Worm (Caenorhabditis elegans): ENCODE results near the gene F53F1.3.

DNA sequence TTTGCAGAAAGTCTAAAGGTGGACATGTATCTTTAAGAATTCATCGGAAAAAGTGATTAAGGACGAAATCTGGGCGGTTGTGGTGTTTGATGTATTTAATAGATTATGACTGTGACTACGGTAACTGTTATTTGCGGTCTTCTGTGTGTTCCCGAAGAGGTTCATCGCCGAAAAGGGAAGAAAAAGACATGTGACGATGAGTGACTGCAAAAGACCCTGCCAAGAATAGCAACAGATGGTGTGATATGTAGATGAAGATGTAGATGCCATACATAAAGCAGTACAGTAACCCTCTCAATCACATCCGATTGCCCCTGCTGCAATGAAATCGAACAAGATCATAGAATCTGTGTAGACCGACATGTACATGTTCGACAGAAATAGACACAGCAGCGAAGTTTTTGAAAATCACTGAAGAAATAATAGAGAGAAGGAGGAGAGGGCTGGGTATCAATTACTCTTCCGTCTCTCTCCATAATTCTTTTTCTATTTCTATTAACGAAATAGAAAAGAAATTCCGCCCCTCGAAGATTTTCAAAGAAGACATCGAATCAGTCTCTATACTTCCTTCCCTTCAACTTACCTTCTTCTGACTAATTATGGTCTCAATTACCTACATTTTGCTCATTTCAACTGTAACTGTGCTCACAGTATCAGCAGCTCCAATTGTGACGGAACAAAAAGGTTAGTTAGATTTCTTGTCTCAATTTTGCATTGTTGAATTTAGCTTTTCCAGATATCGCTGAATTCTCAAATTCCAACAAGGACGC is 49.0 kb upstream of the F53F1.3 start, which contains the start of gene F32H5.3:
- no peak for TF ChIP-seq pes-1 (GFP tag; IDR thresholded peaks at IDR 0.05)
- TF ChIP-seq ama-1 (optimal IDR thresholded peaks at IDR 0.05), result no peak
- no peak for TF ChIP-seq hmg-4 (GFP tag; optimal IDR thresholded peaks at IDR 0.05)
- TF ChIP-seq tbx-37 (GFP tag; conservative IDR thresholded peaks at IDR 0.05), result no peak
- TF ChIP-seq sea-1 (GFP tag; conservative IDR thresholded peaks at IDR 0.05), result no peak
- no peak for TF ChIP-seq hmbx-1 (tag; optimal IDR thresholded peaks at IDR 0.05)
- TF ChIP-seq scrt-1 (GFP tag; IDR thresholded peaks at IDR 0.05), result no peak

All from whole organism, early embryonic.